Worm (Caenorhabditis elegans) whole organism, L3 larva: ENCODE data around the gene sem-5.
A peak's percentile ranks its signal among the peaks of the same experiment; 100 is the strongest.

Experiments
- R02D3.7 ChIP-seq: fragments of 150-350 bp; optimal IDR thresholded peaks from 2 replicates; lab custom pipeline; 2014; ENCODE audit warnings: missing biosample characterization, missing genetic modification characterization
- ZK546.5 ChIP-seq: sonication (generic microtip); optimal IDR thresholded peaks from 2 replicates; lab custom pipeline; 2017; ENCODE audit warnings: missing biosample characterization, missing genetic modification characterization
- ama-1 ChIP-seq: fragments of 150-350 bp; optimal IDR thresholded peaks from 2 replicates; lab custom pipeline; 2018
- ceh-16 ChIP-seq: sonication (generic microtip); optimal IDR thresholded peaks from 2 replicates; lab custom pipeline; 2017; ENCODE audit warnings: missing biosample characterization, missing genetic modification characterization
- ceh-28 ChIP-seq: fragments of 150-350 bp; optimal IDR thresholded peaks from 2 replicates; lab custom pipeline; 2014; ENCODE audit warnings: missing biosample characterization, missing genetic modification reagents, missing genetic modification characterization
- ceh-82 ChIP-seq: fragments of 150-350 bp; optimal IDR thresholded peaks from 2 replicates; lab custom pipeline; 2014; ENCODE audit warnings: missing biosample characterization, missing genetic modification characterization
- daf-12 ChIP-seq: fragments of 150-350 bp; optimal IDR thresholded peaks from 2 replicates; lab custom pipeline; 2014; ENCODE audit warnings: missing biosample characterization, missing genetic modification reagents, missing genetic modification characterization
- egl-27 ChIP-seq: sonication (generic microtip); optimal IDR thresholded peaks from 4 replicates; lab custom pipeline; 2017; ENCODE audit warnings: missing biosample characterization, missing genetic modification reagents, missing genetic modification characterization
- egl-5 ChIP-seq: fragments of 150-350 bp; optimal IDR thresholded peaks from 2 replicates; lab custom pipeline; 2017; ENCODE audit warnings: missing biosample characterization, missing genetic modification reagents, missing genetic modification characterization, inconsistent platforms
- elt-1 ChIP-seq: fragments of 150-350 bp; optimal IDR thresholded peaks from 2 replicates; lab custom pipeline; 2014; ENCODE audit warnings: missing biosample characterization, missing genetic modification characterization
- elt-2 ChIP-seq: sonication (generic microtip); optimal IDR thresholded peaks from 2 replicates; lab custom pipeline; 2016; ENCODE audit warnings: missing genetic modification reagents, mild to moderate bottlenecking, missing genetic modification characterization, missing compliant biosample characterization
- elt-3 ChIP-seq, 3 experiments: fragments of 150-350 bp in 1 of 3; sonication (generic microtip) in 2 of 3; optimal IDR thresholded peaks; 2 replicates in 2 of 3; 4 replicates in 1 of 3; lab custom pipeline; 2014 to 2017; ENCODE audit warnings: missing biosample characterization in 3 of 3, missing genetic modification characterization in 3 of 3
- eor-1 ChIP-seq, 2 experiments: fragments of 150-350 bp; optimal IDR thresholded peaks; 2 replicates each; lab custom pipeline; 2014 to 2018; ENCODE audit warnings: missing biosample characterization in 2 of 2, missing genetic modification characterization in 2 of 2
- fkh-10 ChIP-seq: sonication (generic microtip); optimal IDR thresholded peaks from 2 replicates; lab custom pipeline; 2017; ENCODE audit warnings: missing biosample characterization, missing genetic modification reagents, missing genetic modification characterization
- fkh-2 ChIP-seq: fragments of 150-350 bp; optimal IDR thresholded peaks from 2 replicates; lab custom pipeline; 2014; ENCODE audit warnings: missing biosample characterization, missing genetic modification reagents, missing genetic modification characterization
- hmg-11 ChIP-seq: sonication (generic microtip); optimal IDR thresholded peaks from 2 replicates; lab custom pipeline; 2016; ENCODE audit warnings: missing genetic modification characterization, missing compliant biosample characterization
- jun-1 ChIP-seq: fragments of 150-350 bp; optimal IDR thresholded peaks from 2 replicates; lab custom pipeline; 2014; ENCODE audit warnings: missing biosample characterization, missing genetic modification reagents, missing genetic modification characterization
- lin-15B ChIP-seq: fragments of 150-350 bp; optimal IDR thresholded peaks from 2 replicates; lab custom pipeline; 2014; ENCODE audit warnings: missing biosample characterization, missing genetic modification characterization
- lin-39 ChIP-seq: fragments of 150-350 bp; optimal IDR thresholded peaks from 2 replicates; lab custom pipeline; 2018; ENCODE audit warnings: missing biosample characterization, missing genetic modification reagents, missing genetic modification characterization
- lsy-12 ChIP-seq: sonication (generic microtip); optimal IDR thresholded peaks from 2 replicates; lab custom pipeline; 2016; ENCODE audit warnings: mild to moderate bottlenecking, missing genetic modification characterization, missing compliant biosample characterization
- mdl-1 ChIP-seq: fragments of 150-350 bp; optimal IDR thresholded peaks from 2 replicates; lab custom pipeline; 2014; ENCODE audit warnings: missing biosample characterization, missing genetic modification characterization
- mml-1 ChIP-seq: fragments of 150-350 bp; sonication (generic microtip); optimal IDR thresholded peaks from 3 replicates; lab custom pipeline; 2014; ENCODE audit warnings: missing biosample characterization, missing genetic modification characterization
- nfya-1 ChIP-seq: sonication (generic microtip); optimal IDR thresholded peaks from 2 replicates; lab custom pipeline; 2017; ENCODE audit warnings: missing genetic modification characterization, mild to moderate bottlenecking, missing compliant biosample characterization, antibody characterized with exemption, moderate library complexity; ENCODE audit not compliant: insufficient read depth
- nhr-11 ChIP-seq: fragments of 150-350 bp; optimal IDR thresholded peaks from 2 replicates; lab custom pipeline; 2014; ENCODE audit warnings: missing biosample characterization, missing genetic modification characterization
- nhr-12 ChIP-seq: fragments of 150-350 bp; optimal IDR thresholded peaks from 2 replicates; lab custom pipeline; 2014; ENCODE audit warnings: missing biosample characterization, missing genetic modification characterization
- nhr-237 ChIP-seq: fragments of 150-350 bp; optimal IDR thresholded peaks from 2 replicates; lab custom pipeline; 2014; ENCODE audit warnings: missing biosample characterization, missing genetic modification characterization
- nhr-25 ChIP-seq: sonication (generic microtip); optimal IDR thresholded peaks from 2 replicates; lab custom pipeline; 2017; ENCODE audit warnings: missing biosample characterization, missing genetic modification characterization
- nhr-28 ChIP-seq: fragments of 150-350 bp; optimal IDR thresholded peaks from 2 replicates; lab custom pipeline; 2014; ENCODE audit warnings: missing biosample characterization, missing genetic modification characterization
- nhr-43 ChIP-seq: sonication (generic microtip); optimal IDR thresholded peaks from 2 replicates; lab custom pipeline; 2016; ENCODE audit warnings: mild to moderate bottlenecking, missing genetic modification characterization, missing compliant biosample characterization; ENCODE audit not compliant: poor library complexity, severe bottlenecking
- nhr-76 ChIP-seq: fragments of 150-350 bp; sonication (generic microtip); optimal IDR thresholded peaks from 5 replicates; lab custom pipeline; 2014; ENCODE audit warnings: missing biosample characterization, missing genetic modification characterization
- pha-4 ChIP-seq: fragments of 150-350 bp; optimal IDR thresholded peaks from 2 replicates; lab custom pipeline; 2014; ENCODE audit warnings: missing biosample characterization, missing genetic modification reagents, missing genetic modification characterization
- pqm-1 ChIP-seq: fragments of 150-350 bp; optimal IDR thresholded peaks from 2 replicates; lab custom pipeline; 2017; ENCODE audit warnings: missing biosample characterization, missing genetic modification characterization, inconsistent platforms
- sea-2 ChIP-seq: fragments of 150-350 bp; sonication (generic microtip); optimal IDR thresholded peaks from 4 replicates; lab custom pipeline; 2014; ENCODE audit warnings: missing biosample characterization, missing genetic modification reagents, missing genetic modification characterization
- skn-1 ChIP-seq: fragments of 150-350 bp; optimal IDR thresholded peaks from 2 replicates; lab custom pipeline; 2014; ENCODE audit warnings: missing biosample characterization, missing genetic modification characterization
- snpc-4 ChIP-seq: fragments of 150-350 bp; optimal IDR thresholded peaks from 2 replicates; lab custom pipeline; 2014; ENCODE audit warnings: missing biosample characterization, missing genetic modification characterization
- tbx-2 ChIP-seq: sonication (generic microtip); optimal IDR thresholded peaks from 2 replicates; lab custom pipeline; 2016; ENCODE audit warnings: mild to moderate bottlenecking, missing genetic modification characterization, missing compliant biosample characterization
- unc-39 ChIP-seq: sonication (generic microtip); optimal IDR thresholded peaks from 4 replicates; lab custom pipeline; 2017; ENCODE audit warnings: missing biosample characterization, missing genetic modification characterization
- unc-62 ChIP-seq: fragments of 150-350 bp; sonication (generic microtip); optimal IDR thresholded peaks from 4 replicates; lab custom pipeline; 2014; ENCODE audit warnings: missing biosample characterization, missing genetic modification reagents, missing genetic modification characterization
- zag-1 ChIP-seq: fragments of 150-350 bp; optimal IDR thresholded peaks from 2 replicates; lab custom pipeline; 2014; ENCODE audit warnings: missing biosample characterization, missing genetic modification characterization
- ztf-11 ChIP-seq: fragments of 150-350 bp; optimal IDR thresholded peaks from 2 replicates; lab custom pipeline; 2014; ENCODE audit warnings: missing biosample characterization, missing genetic modification characterization

sem-5 gene

ce11 chrX:7951578-7951977 is 9.9 kb downstream of the sem-5 start:
- TF ChIP-seq ceh-16 (tag; lab: Kevin White, UChicago) (no peak), pqm-1 (no peak), pha-4 (peak; percentile 77), ama-1 (no peak), lsy-12 (tag; lab: Kevin White, UChicago) (peak; percentile 86), ztf-11 (no peak), mml-1 (no peak), sea-2 (no peak), fkh-10 (GFP tag; lab: Kevin White, UChicago) (peak; percentile 73), nfya-1 (tag; lab: Kevin White, UChicago) (peak; percentile 77), hmg-11 (peak; percentile 71), jun-1 (peak; percentile 81), lin-15B (tag; lab: Kevin White, UChicago) (peak; percentile 36), elt-1 (tag; lab: Kevin White, UChicago) (peak; percentile 39), skn-1 (peak; percentile 71), nhr-11 (tag; lab: Kevin White, UChicago) (peak; percentile 76), lin-39 (tag; lab: Kevin White, UChicago) (peak; percentile 89), R02D3.7 (tag; lab: Kevin White, UChicago) (no peak), egl-27 (tag; lab: Kevin White, UChicago) (no peak), elt-2 (peak; percentile 38), unc-39 (tag; lab: Kevin White, UChicago) (peak; percentile 38), ceh-28 (peak; percentile 64), egl-5 (tag; lab: Kevin White, UChicago) (peak; percentile 83), tbx-2 (tag; lab: Kevin White, UChicago) (peak; percentile 75), mdl-1 (tag; lab: Kevin White, UChicago) (peak; percentile 40), snpc-4 (peak; percentile 21), nhr-43 (tag; lab: Kevin White, UChicago) (peak; percentile 69)

- TF ChIP-seq egl-5 (tag; lab: Kevin White, UChicago) (peak; percentile 69), ama-1 (no peak)
Measured at ce11 chrX:7945438-7945837, 16.1 kb downstream of the sem-5 start.

ce11 chrX:7944999-7945398 is 16.5 kb downstream of the sem-5 start, which contains the start of gene tnt-3:
TSS of gene tnt-3 (minus strand) at chrX:7945099.
- TF ChIP-seq lin-39 (tag; lab: Kevin White, UChicago), result no peak
- no peak for TF ChIP-seq egl-27 (tag; lab: Kevin White, UChicago)
- no peak for TF ChIP-seq sea-2
- TF ChIP-seq nhr-25 (tag; lab: Kevin White, UChicago), result no peak
- TF ChIP-seq pha-4, result no peak
- no peak for TF ChIP-seq eor-1 (tag; optimal IDR thresholded peaks at IDR 0.05; lab: Kevin White, UChicago)
- TF ChIP-seq skn-1, result no peak
- TF ChIP-seq nhr-28 (tag; lab: Kevin White, UChicago), result no peak
- TF ChIP-seq ceh-82 (tag; lab: Kevin White, UChicago), result no peak
- no peak for TF ChIP-seq hmg-11
- no peak for TF ChIP-seq elt-3 (tag; optimal IDR thresholded peaks at IDR 0.05; lab: Kevin White, UChicago)
- no peak for TF ChIP-seq nhr-237
- TF ChIP-seq nhr-12 (tag; lab: Kevin White, UChicago), result no peak
- no peak for TF ChIP-seq ceh-16 (tag; lab: Kevin White, UChicago)
- TF ChIP-seq fkh-10 (GFP tag; lab: Kevin White, UChicago), result no peak
- no peak for TF ChIP-seq ZK546.5 (tag; lab: Kevin White, UChicago)
- no peak for TF ChIP-seq unc-62 (GFP tag; lab: Kevin White, UChicago)
- TF ChIP-seq unc-39 (tag; lab: Kevin White, UChicago), result no peak
- TF ChIP-seq nhr-76, result no peak
- TF ChIP-seq jun-1, result no peak

ce11 chrX:7942675-7943074 is 18.8 kb downstream of the sem-5 start:
- TF ChIP-seq tbx-2 (tag; lab: Kevin White, UChicago), result no peak
- TF ChIP-seq lin-39 (tag; lab: Kevin White, UChicago), result no peak
- no peak for TF ChIP-seq unc-62 (GFP tag; lab: Kevin White, UChicago)
- no peak for TF ChIP-seq elt-2
- TF ChIP-seq mdl-1 (tag; lab: Kevin White, UChicago), result no peak
- TF ChIP-seq eor-1 (tag; optimal IDR thresholded peaks at IDR 0.05; lab: Kevin White, UChicago), result no peak
- TF ChIP-seq nhr-28 (tag; lab: Kevin White, UChicago), result no peak
- TF ChIP-seq zag-1, result no peak
- no peak for TF ChIP-seq pqm-1
- TF ChIP-seq fkh-2, result no peak
- no peak for TF ChIP-seq daf-12 (tag; lab: Kevin White, UChicago)
- TF ChIP-seq nhr-11 (tag; lab: Kevin White, UChicago), result no peak
